Worm (Caenorhabditis elegans): Measurements from ENCODE around the gene Y105C5B.5.

ce11 chrIV:15868288-15868687 is 32.7 kb downstream of the Y105C5B.5 start:
- TF ChIP-seq flt-1 (GFP tag; IDR thresholded peaks at IDR 0.05): no peak
- no peak for TF ChIP-seq cog-1 (tag; optimal IDR thresholded peaks at IDR 0.05)
- no peak for TF ChIP-seq ztf-23 (GFP tag; IDR thresholded peaks at IDR 0.05)
- TF ChIP-seq klf-2 (GFP tag; conservative IDR thresholded peaks at IDR 0.05): no peak
- no peak for TF ChIP-seq med-1 (GFP tag; optimal IDR thresholded peaks at IDR 0.05; ENCODE audit: insufficient read depth)
- no peak for TF ChIP-seq tab-1 (GFP tag; IDR thresholded peaks at IDR 0.05)
- no peak for TF ChIP-seq ztf-29 (GFP tag; IDR thresholded peaks at IDR 0.05)
- no peak for TF ChIP-seq T22C8.4 (GFP tag; IDR thresholded peaks at IDR 0.05)
